Fruit fly (Drosophila melanogaster) whole organism, embryonic: ENCODE results near the gene und.

Experiments
- Atf3 ChIP-seq: fragments of 200-800 bp; sonication (Bioruptor generic); optimal IDR thresholded peaks from 3 replicates; lab custom pipeline; 2016; ENCODE audit warnings: missing biosample characterization, missing genetic modification characterization
- Awh ChIP-seq: fragments of 200-800 bp; sonication (Bioruptor generic); IDR thresholded peaks from 2 replicates; pipeline ENCODE4, ENCODE4 v1.3.6; 2022; ENCODE audit warnings: missing biosample characterization, missing genetic modification characterization
- CG10959 ChIP-seq: fragments of 200-800 bp; sonication (Bioruptor generic); IDR thresholded peaks from 2 replicates; pipeline ENCODE4 v1.3.6; 2022; ENCODE audit warnings: missing biosample characterization, missing genetic modification characterization
- CG11093 ChIP-seq: fragments of 200-800 bp; sonication (Bioruptor generic); IDR thresholded peaks from 3 replicates; pipeline ENCODE4 v1.3.6; 2022; ENCODE audit warnings: missing biosample characterization, missing genetic modification characterization
- CG12155 ChIP-seq: fragments of 200-800 bp; sonication (Bioruptor generic); optimal IDR thresholded peaks from 3 replicates; lab custom pipeline; 2016; ENCODE audit warnings: missing biosample characterization, missing genetic modification characterization
- CG12299 ChIP-seq: fragments of 200-800 bp; sonication (Bioruptor generic); optimal IDR thresholded peaks from 2 replicates; lab custom pipeline; 2018; ENCODE audit warnings: missing biosample characterization, mild to moderate bottlenecking, missing genetic modification characterization
- CG13296 ChIP-seq: fragments of 200-800 bp; sonication (Bioruptor generic); optimal IDR thresholded peaks from 3 replicates; lab custom pipeline; 2018; ENCODE audit warnings: missing biosample characterization, mild to moderate bottlenecking, missing genetic modification characterization
- CG14860 ChIP-seq: fragments of 200-800 bp; sonication (Bioruptor generic); IDR thresholded peaks from 3 replicates; pipeline ENCODE4 v1.3.6; 2022; ENCODE audit warnings: missing biosample characterization, missing genetic modification characterization; ENCODE audit not compliant: partially characterized antibody
- CG16779 ChIP-seq: fragments of 200-800 bp; sonication (Bioruptor generic); IDR thresholded peaks from 2 replicates; pipeline ENCODE4 v1.3.6; 2022; ENCODE audit warnings: missing biosample characterization, missing genetic modification characterization
- CG16815 ChIP-seq: fragments of 200-800 bp; sonication (Bioruptor generic); optimal IDR thresholded peaks from 3 replicates; lab custom pipeline; 2017; ENCODE audit warnings: missing biosample characterization, mild to moderate bottlenecking, missing genetic modification characterization
- CG17361 ChIP-seq: fragments of 200-800 bp; sonication (Bioruptor generic); IDR thresholded peaks from 3 replicates; pipeline ENCODE4 v1.3.6; 2022; ENCODE audit warnings: missing biosample characterization, missing genetic modification characterization
- CG17385 ChIP-seq: fragments of 200-800 bp; sonication (Bioruptor generic); optimal IDR thresholded peaks from 3 replicates; lab custom pipeline; 2018; ENCODE audit warnings: missing biosample characterization, mild to moderate bottlenecking, missing genetic modification characterization
- CG2116 ChIP-seq: fragments of 200-800 bp; sonication (Bioruptor generic); optimal IDR thresholded peaks from 3 replicates; lab custom pipeline; 2018; ENCODE audit warnings: missing biosample characterization, mild to moderate bottlenecking, missing genetic modification characterization
- CG2202 ChIP-seq: fragments of 200-800 bp; sonication (Bioruptor generic); optimal IDR thresholded peaks from 2 replicates; lab custom pipeline; 2018; ENCODE audit warnings: missing biosample characterization, mild to moderate bottlenecking, missing genetic modification characterization
- CG31441 ChIP-seq: fragments of 200-800 bp; sonication (Bioruptor generic); IDR thresholded peaks from 2 replicates; pipeline ENCODE4 v1.3.6; 2022; ENCODE audit warnings: missing biosample characterization, missing genetic modification characterization
- CG34422 ChIP-seq: fragments of 200-800 bp; sonication (Bioruptor generic); IDR thresholded peaks from 3 replicates; pipeline ENCODE4 v1.3.6; 2022; ENCODE audit warnings: missing biosample characterization, missing genetic modification characterization
- CG4404 ChIP-seq: fragments of 200-800 bp; sonication (Bioruptor generic); IDR thresholded peaks from 2 replicates; pipeline ENCODE4 v1.3.6; 2022; ENCODE audit warnings: missing biosample characterization, missing genetic modification characterization
- CG6254 ChIP-seq: fragments of 200-800 bp; sonication (Bioruptor generic); optimal IDR thresholded peaks from 3 replicates; lab custom pipeline; 2017; ENCODE audit warnings: mild to moderate bottlenecking, missing biosample characterization, missing genetic modification reagents, missing genetic modification characterization
- CG6683 ChIP-seq: fragments of 200-800 bp; sonication (Bioruptor generic); optimal IDR thresholded peaks from 2 replicates; lab custom pipeline; 2017; ENCODE audit warnings: missing biosample characterization, mild to moderate bottlenecking, missing genetic modification characterization, missing genetic modification reagents
- CG8478 ChIP-seq: fragments of >200 bp; optimal IDR thresholded peaks from 2 replicates; lab custom pipeline; 2018
- D ChIP-seq, 2 experiments: fragments of 200-800 bp in 1 of 2; fragments of >200 bp in 1 of 2; sonication (Bioruptor generic) in 1 of 2; optimal IDR thresholded peaks; 2 replicates in 1 of 2; 3 replicates in 1 of 2; lab custom pipeline; 2017; ENCODE audit warnings: mild to moderate bottlenecking in 1 of 2, missing biosample characterization in 1 of 2, missing genetic modification characterization in 1 of 2, missing genetic modification reagents in 1 of 2
- Gsc ChIP-seq: fragments of 200-800 bp; sonication (Bioruptor generic); IDR thresholded peaks from 2 replicates; pipeline ENCODE4 v1.3.6; 2022; ENCODE audit warnings: missing biosample characterization, missing genetic modification characterization
- H15 ChIP-seq: fragments of 200-800 bp; sonication (Bioruptor generic); IDR thresholded peaks from 3 replicates; pipeline ENCODE4 v1.3.6; 2022; ENCODE audit warnings: missing biosample characterization, missing genetic modification characterization
- HLHmδ ChIP-seq: fragments of 200-800 bp; sonication (Bioruptor generic); optimal IDR thresholded peaks from 2 replicates; lab custom pipeline; 2018; ENCODE audit warnings: missing biosample characterization, mild to moderate bottlenecking, missing genetic modification characterization, moderate library complexity
- Hey ChIP-seq: fragments of 200-800 bp; sonication (Bioruptor generic); optimal IDR thresholded peaks from 3 replicates; lab custom pipeline; 2018; ENCODE audit warnings: missing biosample characterization, mild to moderate bottlenecking, missing genetic modification characterization
- Hsf ChIP-seq: fragments of 200-800 bp; sonication (Bioruptor generic); optimal IDR thresholded peaks from 3 replicates; lab custom pipeline; 2016; ENCODE audit warnings: missing biosample characterization, missing genetic modification characterization
- Kr ChIP-seq: fragments of 200-800 bp; sonication (Bioruptor generic); optimal IDR thresholded peaks from 2 replicates; lab custom pipeline; 2017; ENCODE audit warnings: missing biosample characterization, mild to moderate bottlenecking, missing genetic modification characterization
- Scr ChIP-seq: fragments of 200-800 bp; sonication (Bioruptor generic); IDR thresholded peaks from 2 replicates; pipeline ENCODE4 v1.3.6; 2022; ENCODE audit warnings: missing biosample characterization, missing genetic modification characterization; ENCODE audit not compliant: partially characterized antibody
- Sin3A ChIP-seq: fragments of >200 bp; optimal IDR thresholded peaks from 2 replicates; lab custom pipeline; 2018
- Vsx1 ChIP-seq: fragments of 200-800 bp; sonication (Bioruptor generic); optimal IDR thresholded peaks from 2 replicates; lab custom pipeline; 2017; ENCODE audit warnings: missing biosample characterization, mild to moderate bottlenecking, missing genetic modification characterization, missing genetic modification reagents
- ab ChIP-seq: fragments of 200-800 bp; sonication (Bioruptor generic); optimal IDR thresholded peaks from 2 replicates; lab custom pipeline; 2016; ENCODE audit warnings: missing biosample characterization, missing genetic modification characterization
- al ChIP-seq: fragments of 200-800 bp; sonication (Bioruptor generic); IDR thresholded peaks from 2 replicates; pipeline ENCODE4 v1.3.6; 2022; ENCODE audit warnings: missing biosample characterization, missing genetic modification characterization
- amos ChIP-seq: fragments of 200-800 bp; sonication (Bioruptor generic); IDR thresholded peaks from 2 replicates; pipeline ENCODE4 v1.3.6; 2022; ENCODE audit warnings: missing biosample characterization, missing genetic modification characterization; ENCODE audit not compliant: partially characterized antibody
- caup ChIP-seq: fragments of 200-800 bp; sonication (Bioruptor generic); optimal IDR thresholded peaks from 3 replicates; lab custom pipeline; 2017; ENCODE audit warnings: missing biosample characterization, mild to moderate bottlenecking, missing genetic modification characterization, moderate library complexity; ENCODE audit not compliant: severe bottlenecking
- chn ChIP-seq: fragments of 200-800 bp; sonication (Bioruptor generic); optimal IDR thresholded peaks from 2 replicates; lab custom pipeline; 2016; ENCODE audit warnings: missing biosample characterization, missing genetic modification characterization
- fd64A ChIP-seq: fragments of 200-800 bp; sonication (Bioruptor generic); optimal IDR thresholded peaks from 3 replicates; lab custom pipeline; 2018; ENCODE audit warnings: missing biosample characterization, mild to moderate bottlenecking, missing genetic modification characterization
- fd96Cb ChIP-seq: fragments of 200-800 bp; sonication (Bioruptor generic); optimal IDR thresholded peaks from 2 replicates; lab custom pipeline; 2018; ENCODE audit warnings: missing biosample characterization, mild to moderate bottlenecking, missing genetic modification characterization, moderate library complexity
- gem ChIP-seq: fragments of 200-800 bp; sonication (Bioruptor generic); optimal IDR thresholded peaks from 2 replicates; lab custom pipeline; 2019; ENCODE audit warnings: missing biosample characterization, mild to moderate bottlenecking, missing genetic modification characterization, moderate library complexity
- hbn ChIP-seq: fragments of 200-800 bp; sonication (Bioruptor generic); IDR thresholded peaks from 2 replicates; pipeline ENCODE4 v1.3.6; 2022; ENCODE audit warnings: missing biosample characterization, missing genetic modification characterization; ENCODE audit not compliant: partially characterized antibody
- nmo ChIP-seq: fragments of 200-800 bp; sonication (Bioruptor generic); optimal IDR thresholded peaks from 2 replicates; lab custom pipeline; 2018; ENCODE audit warnings: missing biosample characterization, mild to moderate bottlenecking, missing genetic modification characterization, moderate library complexity
- odd ChIP-seq: fragments of 200-800 bp; sonication (Bioruptor generic); optimal IDR thresholded peaks from 2 replicates; lab custom pipeline; 2017; ENCODE audit warnings: missing biosample characterization, mild to moderate bottlenecking, missing genetic modification characterization
- org-1 ChIP-seq: fragments of 200-800 bp; sonication (Bioruptor generic); optimal IDR thresholded peaks from 2 replicates; lab custom pipeline; 2017; ENCODE audit warnings: missing biosample characterization, missing genetic modification characterization
- pfk ChIP-seq: fragments of 200-800 bp; sonication (Bioruptor generic); optimal IDR thresholded peaks from 2 replicates; lab custom pipeline; 2018; ENCODE audit warnings: missing biosample characterization, mild to moderate bottlenecking, missing genetic modification characterization, moderate library complexity
- pnt ChIP-seq: fragments of 200-800 bp; sonication (Bioruptor generic); optimal IDR thresholded peaks from 3 replicates; lab custom pipeline; 2016; ENCODE audit warnings: missing biosample characterization, missing genetic modification characterization
- ranshi ChIP-seq: fragments of 200-800 bp; sonication (Bioruptor generic); IDR thresholded peaks from 2 replicates; pipeline ENCODE4 v1.3.6; 2022; ENCODE audit warnings: missing biosample characterization, missing genetic modification characterization
- repo ChIP-seq: fragments of 200-800 bp; sonication (Bioruptor generic); optimal IDR thresholded peaks from 2 replicates; lab custom pipeline; 2016; ENCODE audit warnings: missing biosample characterization, missing genetic modification characterization
- sisA ChIP-seq: fragments of 200-800 bp; sonication (Bioruptor generic); IDR thresholded peaks from 2 replicates; pipeline ENCODE4 v1.3.6; 2022; ENCODE audit warnings: missing biosample characterization, missing genetic modification characterization
- slbo ChIP-seq: fragments of 200-800 bp; sonication (Bioruptor generic); IDR thresholded peaks from 2 replicates; pipeline ENCODE4 v1.3.6; 2022; ENCODE audit warnings: missing biosample characterization, missing genetic modification characterization
- ssp ChIP-seq: fragments of 200-800 bp; sonication (Bioruptor generic); IDR thresholded peaks from 2 replicates; pipeline ENCODE4 v1.3.6; 2022; ENCODE audit warnings: missing biosample characterization, missing genetic modification characterization
- wdn ChIP-seq: fragments of 200-800 bp; sonication (Bioruptor generic); IDR thresholded peaks from 2 replicates; pipeline ENCODE4 v1.3.6; 2022; ENCODE audit warnings: missing biosample characterization, missing genetic modification characterization
- zfh2 ChIP-seq: fragments of 200-800 bp; sonication (Bioruptor generic); optimal IDR thresholded peaks from 2 replicates; lab custom pipeline; 2016; ENCODE audit warnings: missing biosample characterization, missing genetic modification characterization

The und gene

dm6 chr2L:9782176-9782581, 19.0 kb downstream of the und start, which contains the start of gene IP3K1 (continued):
- no peak for TF ChIP-seq pnt (GFP tag; lab: Kevin White, UChicago)
- peak; percentile 58 for TF ChIP-seq caup
- no peak for TF ChIP-seq zfh2 (GFP tag; lab: Kevin White, UChicago)
- no peak for TF ChIP-seq CG12155 (GFP tag; lab: Kevin White, UChicago)
- no peak for TF ChIP-seq ssp
- no peak for TF ChIP-seq CG16815 (GFP tag; lab: Kevin White, UChicago)
- no peak; the same call in 1 of the 2 replicates for TF ChIP-seq ranshi (GFP tag; lab: Robert Waterston, UW)
- TF ChIP-seq Awh (GFP tag; lab: Robert Waterston, UW): peak; percentile 44; the same call in 1 of the 2 replicates
- TF ChIP-seq CG2202 (tag; lab: Kevin White, UChicago): no peak
- TF ChIP-seq nmo (GFP tag; lab: Kevin White, UChicago): no peak
- no peak for TF ChIP-seq repo (GFP tag; lab: Kevin White, UChicago)
- TF ChIP-seq odd (GFP tag; lab: Kevin White, UChicago): peak; percentile 59
- TF ChIP-seq gem (tag; lab: Kevin White, UChicago): no peak
- TF ChIP-seq CG10959: no peak
- TF ChIP-seq CG17385 (GFP tag; lab: Kevin White, UChicago): peak; percentile 48
- TF ChIP-seq CG4404 (GFP tag; lab: Robert Waterston, UW): no peak
- TF ChIP-seq slbo: peak; percentile 55
- TF ChIP-seq ab (GFP tag; lab: Kevin White, UChicago): no peak
- peak; percentile 48; the same call in 1 of the 2 replicates for TF ChIP-seq CG16779 (GFP tag; lab: Robert Waterston, UW)
- TF ChIP-seq chn (GFP tag; lab: Kevin White, UChicago): no peak
- no peak for TF ChIP-seq fd96Cb (tag; lab: Kevin White, UChicago)
- peak; percentile 52 for TF ChIP-seq HLHmδ (GFP tag; lab: Kevin White, UChicago)
- TF ChIP-seq CG12299 (tag; lab: Kevin White, UChicago): peak; percentile 25
- no peak for TF ChIP-seq wdn (GFP tag; lab: Robert Waterston, UW)
- no peak for TF ChIP-seq CG6254
- peak; percentile 65; the same call in 1 of the 3 replicates for TF ChIP-seq CG34422
- TF ChIP-seq Scr (GFP tag; lab: Robert Waterston, UW): peak; percentile 43; the same call in 1 of the 2 replicates
- TF ChIP-seq fd64A (GFP tag; lab: Kevin White, UChicago): peak; percentile 67
- no peak for TF ChIP-seq al (GFP tag; lab: Robert Waterston, UW)
- no peak for TF ChIP-seq Sin3A
- peak; percentile 51; the same call in 1 of the 2 replicates for TF ChIP-seq amos (GFP tag; lab: Robert Waterston, UW)
- TF ChIP-seq CG13296: peak; percentile 28
- TF ChIP-seq CG14860 (GFP tag; lab: Robert Waterston, UW): no peak
- peak; percentile 11 for TF ChIP-seq Vsx1 (GFP tag; lab: Kevin White, UChicago)
- TF ChIP-seq H15: no peak
- TF ChIP-seq org-1: no peak
- no peak for TF ChIP-seq CG11093 (GFP tag; lab: Robert Waterston, UW)
- no peak for TF ChIP-seq sisA
- no peak for TF ChIP-seq Atf3 (GFP tag; lab: Kevin White, UChicago)
- TF ChIP-seq CG2116 (GFP tag; lab: Kevin White, UChicago): no peak
- no peak for TF ChIP-seq CG17361 (GFP tag; lab: Robert Waterston, UW)
- no peak for TF ChIP-seq Hsf (GFP tag; lab: Kevin White, UChicago)
- TF ChIP-seq D (optimal IDR thresholded peaks at IDR 0.05; lab: Kevin White, UChicago): no peak
- no peak for TF ChIP-seq D (GFP tag; optimal IDR thresholded peaks at IDR 0.05; lab: Kevin White, UChicago)
- peak; percentile 51; the same call in 1 of the 2 replicates for TF ChIP-seq hbn (GFP tag; lab: Robert Waterston, UW)
- TF ChIP-seq CG31441: no peak; the same call in 1 of the 2 replicates
- TF ChIP-seq Kr (GFP tag; lab: Kevin White, UChicago): no peak
- TF ChIP-seq Gsc: no peak
- peak; percentile 20 for TF ChIP-seq CG6683 (GFP tag; lab: Kevin White, UChicago)
- TF ChIP-seq Hey: no peak
- no peak for TF ChIP-seq CG8478 (lab: Kevin White, UChicago)
- no peak for TF ChIP-seq pfk
